Fruit fly (Drosophila melanogaster) whole organism, embryonic: Measurements from ENCODE around the gene e.
A peak's percentile ranks its signal among the peaks of the same experiment; 100 is the strongest.

ENCODE experiments used
- B-H2 ChIP-seq: fragments of 200-800 bp; sonication (Bioruptor generic); optimal IDR thresholded peaks from 2 replicates; lab custom pipeline; 2018; ENCODE audit warnings: missing biosample characterization, mild to moderate bottlenecking, missing genetic modification characterization
- CG10366 ChIP-seq: fragments of 200-800 bp; sonication (Bioruptor generic); IDR thresholded peaks from 2 replicates; pipeline ENCODE4 v1.3.6; 2022; ENCODE audit warnings: missing biosample characterization, missing genetic modification characterization
- CG11247 ChIP-seq: fragments of 200-800 bp; sonication (Bioruptor generic); IDR thresholded peaks from 2 replicates; pipeline ENCODE4 v1.3.6; 2022; ENCODE audit warnings: missing biosample characterization, missing genetic modification characterization
- CG11696 ChIP-seq: fragments of 200-800 bp; sonication (Bioruptor generic); IDR thresholded peaks from 2 replicates; pipeline ENCODE4 v1.3.6; 2022; ENCODE audit warnings: missing biosample characterization, missing genetic modification characterization
- CG13894 ChIP-seq: fragments of 200-800 bp; sonication (Bioruptor generic); optimal IDR thresholded peaks from 3 replicates; lab custom pipeline; 2018; ENCODE audit warnings: missing biosample characterization, mild to moderate bottlenecking, missing genetic modification characterization, moderate library complexity
- CG15011 ChIP-seq: fragments of 200-800 bp; sonication (Bioruptor generic); optimal IDR thresholded peaks from 3 replicates; lab custom pipeline; 2018; ENCODE audit warnings: missing biosample characterization, mild to moderate bottlenecking, missing genetic modification characterization
- CG15479 ChIP-seq: fragments of 200-800 bp; sonication (Bioruptor generic); optimal IDR thresholded peaks from 3 replicates; lab custom pipeline; 2019; ENCODE audit warnings: missing biosample characterization, mild to moderate bottlenecking, missing genetic modification characterization, moderate library complexity
- CG17612 ChIP-seq: fragments of 200-800 bp; sonication (Bioruptor generic); IDR thresholded peaks from 2 replicates; pipeline ENCODE4 v1.3.6; 2022; ENCODE audit warnings: missing biosample characterization, missing genetic modification characterization
- CG18599 ChIP-seq: fragments of 200-800 bp; sonication (Bioruptor generic); optimal IDR thresholded peaks from 3 replicates; lab custom pipeline; 2017; ENCODE audit warnings: missing biosample characterization, missing genetic modification characterization, mild to moderate bottlenecking, moderate library complexity, missing genetic modification reagents
- CG32532 ChIP-seq: fragments of 200-800 bp; sonication (Bioruptor generic); IDR thresholded peaks from 2 replicates; pipeline ENCODE4 v1.3.6; 2022; ENCODE audit warnings: missing biosample characterization, missing genetic modification characterization
- CG7987 ChIP-seq: fragments of 200-800 bp; sonication (Bioruptor generic); optimal IDR thresholded peaks from 2 replicates; lab custom pipeline; 2018; ENCODE audit warnings: missing biosample characterization, mild to moderate bottlenecking, missing genetic modification characterization, moderate library complexity
- CG8290 ChIP-seq, 3 experiments: fragments of 200-800 bp; sonication (Bioruptor generic); optimal IDR thresholded peaks; 2 replicates each; lab custom pipeline; 2016 to 2019; ENCODE audit warnings: missing biosample characterization in 3 of 3, missing genetic modification characterization in 3 of 3, mild to moderate bottlenecking in 2 of 3, moderate library complexity in 1 of 3
- CG9727 ChIP-seq: fragments of 200-800 bp; sonication (Bioruptor generic); optimal IDR thresholded peaks from 3 replicates; lab custom pipeline; 2017; ENCODE audit warnings: missing biosample characterization, mild to moderate bottlenecking, missing genetic modification characterization
- D19A ChIP-seq: fragments of 200-800 bp; optimal IDR thresholded peaks from 3 replicates; lab custom pipeline; 2019; ENCODE audit warnings: missing biosample characterization, mild to moderate bottlenecking, missing genetic modification characterization, moderate library complexity
- Dll ChIP-seq: fragments of 200-800 bp; sonication (Bioruptor generic); IDR thresholded peaks from 4 replicates; pipeline ENCODE4 v1.3.6; 2022; ENCODE audit warnings: missing biosample characterization, missing genetic modification characterization; ENCODE audit not compliant: partially characterized antibody
- Ets65A ChIP-seq: fragments of 200-800 bp; sonication (Bioruptor generic); peaks from one replicate; lab custom pipeline; 2016; ENCODE audit warnings: missing biosample characterization, missing genetic modification characterization
- Fer1 ChIP-seq: fragments of 200-800 bp; sonication (Bioruptor generic); optimal IDR thresholded peaks from 2 replicates; lab custom pipeline; 2017; ENCODE audit warnings: missing biosample characterization, mild to moderate bottlenecking, missing genetic modification characterization
- HLHmδ ChIP-seq: fragments of 200-800 bp; sonication (Bioruptor generic); optimal IDR thresholded peaks from 2 replicates; lab custom pipeline; 2018; ENCODE audit warnings: missing biosample characterization, mild to moderate bottlenecking, missing genetic modification characterization, moderate library complexity
- Mes4 ChIP-seq: fragments of 200-800 bp; sonication (Bioruptor generic); optimal IDR thresholded peaks from 2 replicates; lab custom pipeline; 2016; ENCODE audit warnings: missing biosample characterization, missing genetic modification characterization
- NC2α ChIP-seq: fragments of 200-800 bp; sonication (Bioruptor generic); optimal IDR thresholded peaks from 2 replicates; lab custom pipeline; 2016; ENCODE audit warnings: missing biosample characterization, missing genetic modification characterization
- NK7.1 ChIP-seq: fragments of 200-800 bp; sonication (Bioruptor generic); optimal IDR thresholded peaks from 3 replicates; lab custom pipeline; 2016; ENCODE audit warnings: missing biosample characterization, missing genetic modification characterization
- Nf-YA ChIP-seq: fragments of 200-800 bp; sonication (Bioruptor generic); IDR thresholded peaks from 2 replicates; pipeline ENCODE4 v1.3.6; 2022; ENCODE audit warnings: missing biosample characterization, missing genetic modification characterization
- NfI ChIP-seq: fragments of 200-800 bp; sonication (Bioruptor generic); optimal IDR thresholded peaks from 3 replicates; lab custom pipeline; 2018; ENCODE audit warnings: missing biosample characterization, mild to moderate bottlenecking, missing genetic modification characterization, moderate library complexity
- Side ChIP-seq: fragments of 200-800 bp; sonication (Bioruptor generic); optimal IDR thresholded peaks from 2 replicates; lab custom pipeline; 2016; ENCODE audit warnings: missing biosample characterization, missing genetic modification characterization
- Spps ChIP-seq: fragments of 200-800 bp; sonication (Bioruptor generic); optimal IDR thresholded peaks from 2 replicates; lab custom pipeline; 2018; ENCODE audit warnings: missing biosample characterization, mild to moderate bottlenecking, missing genetic modification characterization
- Tbp ChIP-seq: fragments of >200 bp; optimal IDR thresholded peaks from 2 replicates; lab custom pipeline; 2018; ENCODE audit warnings: missing biosample characterization, missing genetic modification characterization
- Vsx1 ChIP-seq: fragments of 200-800 bp; sonication (Bioruptor generic); optimal IDR thresholded peaks from 2 replicates; lab custom pipeline; 2017; ENCODE audit warnings: missing biosample characterization, mild to moderate bottlenecking, missing genetic modification characterization, missing genetic modification reagents
- Xrp1 ChIP-seq: fragments of 200-800 bp; sonication (Bioruptor generic); IDR thresholded peaks from 2 replicates; pipeline ENCODE4 v1.3.6; 2022; ENCODE audit warnings: missing biosample characterization, missing genetic modification characterization
- ac ChIP-seq: fragments of 200-800 bp; sonication (Bioruptor generic); optimal IDR thresholded peaks from 3 replicates; lab custom pipeline; 2017; ENCODE audit warnings: missing biosample characterization, mild to moderate bottlenecking, missing genetic modification characterization
- amos ChIP-seq: fragments of 200-800 bp; sonication (Bioruptor generic); IDR thresholded peaks from 2 replicates; pipeline ENCODE4 v1.3.6; 2022; ENCODE audit warnings: missing biosample characterization, missing genetic modification characterization; ENCODE audit not compliant: partially characterized antibody
- ash1 ChIP-seq: fragments of 200-800 bp; sonication (Bioruptor generic); optimal IDR thresholded peaks from 2 replicates; lab custom pipeline; 2018; ENCODE audit warnings: missing biosample characterization, mild to moderate bottlenecking, missing genetic modification characterization
- crp ChIP-seq, 2 experiments: fragments of 200-800 bp; sonication (Bioruptor generic); optimal IDR thresholded peaks; 2 replicates in 1 of 2; 3 replicates in 1 of 2; lab custom pipeline; 2017; ENCODE audit warnings: missing biosample characterization in 2 of 2, missing genetic modification characterization in 2 of 2, mild to moderate bottlenecking in 1 of 2, moderate library complexity in 1 of 2
- fd102C ChIP-seq: fragments of 200-800 bp; sonication (Bioruptor generic); optimal IDR thresholded peaks from 2 replicates; lab custom pipeline; 2018; ENCODE audit warnings: missing biosample characterization, mild to moderate bottlenecking, missing genetic modification characterization, moderate library complexity
- gcm2 ChIP-seq: fragments of 200-800 bp; sonication (Bioruptor generic); optimal IDR thresholded peaks from 2 replicates; lab custom pipeline; 2016; ENCODE audit warnings: missing biosample characterization, missing genetic modification characterization
- gro ChIP-seq: fragments of 200-800 bp; sonication (Bioruptor generic); optimal IDR thresholded peaks from 2 replicates; lab custom pipeline; 2016; ENCODE audit warnings: missing biosample characterization, missing genetic modification characterization
- kni ChIP-seq: fragments of 200-800 bp; sonication (Bioruptor generic); optimal IDR thresholded peaks from 3 replicates; lab custom pipeline; 2017; ENCODE audit warnings: mild to moderate bottlenecking, missing biosample characterization, missing genetic modification reagents, missing genetic modification characterization
- luna ChIP-seq: fragments of 200-800 bp; sonication (Bioruptor generic); optimal IDR thresholded peaks from 2 replicates; lab custom pipeline; 2016; ENCODE audit warnings: missing biosample characterization, missing genetic modification characterization
- mirr ChIP-seq: fragments of 200-800 bp; sonication (Bioruptor generic); optimal IDR thresholded peaks from 3 replicates; lab custom pipeline; 2018; ENCODE audit warnings: missing biosample characterization, mild to moderate bottlenecking, missing genetic modification characterization
- nerfin-1 ChIP-seq: fragments of 200-800 bp; sonication (Bioruptor generic); optimal IDR thresholded peaks from 3 replicates; lab custom pipeline; 2019; ENCODE audit warnings: missing biosample characterization, mild to moderate bottlenecking, missing genetic modification characterization, moderate library complexity
- onecut ChIP-seq: fragments of 200-800 bp; sonication (Bioruptor generic); IDR thresholded peaks from 2 replicates; pipeline ENCODE4 v1.3.6; 2022; ENCODE audit warnings: missing biosample characterization, missing genetic modification characterization
- pros ChIP-seq: fragments of 200-800 bp; sonication (Bioruptor generic); optimal IDR thresholded peaks from 3 replicates; lab custom pipeline; 2019; ENCODE audit warnings: missing biosample characterization, mild to moderate bottlenecking, missing genetic modification characterization, moderate library complexity
- sens-2 ChIP-seq: fragments of 200-800 bp; sonication (Bioruptor generic); IDR thresholded peaks from 2 replicates; pipeline ENCODE4 v1.3.6; 2022; ENCODE audit warnings: missing biosample characterization, missing genetic modification characterization
- sim ChIP-seq: fragments of 200-800 bp; sonication (Bioruptor generic); IDR thresholded peaks from 2 replicates; pipeline ENCODE4 v1.3.6; 2022; ENCODE audit warnings: missing biosample characterization, missing genetic modification characterization
- so ChIP-seq: fragments of 200-800 bp; sonication (Bioruptor generic); IDR thresholded peaks from 3 replicates; pipeline ENCODE4 v1.3.6; 2022; ENCODE audit warnings: missing biosample characterization, missing genetic modification characterization
- stc ChIP-seq: fragments of 200-800 bp; sonication (Bioruptor generic); IDR thresholded peaks from 2 replicates; pipeline ENCODE4 v1.3.6; 2022; ENCODE audit warnings: missing biosample characterization, missing genetic modification characterization
- ttk ChIP-seq: fragments of 200-800 bp; sonication (Bioruptor generic); IDR thresholded peaks from 2 replicates; pipeline ENCODE4 v2.1.2; 2022; ENCODE audit warnings: missing biosample characterization, missing genetic modification characterization
- vnd ChIP-seq: fragments of 200-800 bp; sonication (Bioruptor generic); IDR thresholded peaks from 3 replicates; pipeline ENCODE4 v1.3.6; 2022; ENCODE audit warnings: missing biosample characterization, missing genetic modification characterization; ENCODE audit not compliant: partially characterized antibody
- vvl ChIP-seq: fragments of 200-800 bp; sonication (Bioruptor generic); IDR thresholded peaks from 2 replicates; pipeline ENCODE4 v1.3.6; 2022; ENCODE audit warnings: missing biosample characterization, missing genetic modification characterization

e gene

dm6 chr3R:21203660-21204499 lies 33.1 kb downstream of the e start:
- no peak for TF ChIP-seq NC2α (GFP tag; lab: Kevin White, UChicago)
- no peak for TF ChIP-seq Ets65A (GFP tag; lab: Kevin White, UChicago)
- TF ChIP-seq gro (GFP tag; lab: Kevin White, UChicago): no peak
- no peak for TF ChIP-seq CG8290 (GFP tag; optimal IDR thresholded peaks at IDR 0.05; lab: Kevin White, UChicago)
- TF ChIP-seq CG8290 (tag; optimal IDR thresholded peaks at IDR 0.05; lab: Kevin White, UChicago): peak in 1 of 2 experiments; percentile 97
- peak; percentile 66 for TF ChIP-seq Spps (tag; lab: Kevin White, UChicago)
- no peak for TF ChIP-seq CG17612 (GFP tag; lab: Robert Waterston, UW)
- no peak for TF ChIP-seq vnd (GFP tag; lab: Robert Waterston, UW)
- TF ChIP-seq CG15011: no peak
- TF ChIP-seq pros (GFP tag; lab: Kevin White, UChicago): peak; percentile 92
- TF ChIP-seq B-H2: peak; percentile 28
- peak; percentile 97 for TF ChIP-seq D19A (tag; lab: Kevin White, UChicago)
- peak; percentile 74 for TF ChIP-seq sim (GFP tag; lab: Robert Waterston, UW)
- TF ChIP-seq gcm2 (GFP tag; lab: Kevin White, UChicago): no peak
- TF ChIP-seq Side (GFP tag; lab: Kevin White, UChicago): no peak
- TF ChIP-seq ac (GFP tag; lab: Kevin White, UChicago): peak; percentile 50
- TF ChIP-seq Mes4 (GFP tag; lab: Kevin White, UChicago): peak; percentile 9
- TF ChIP-seq HLHmδ (GFP tag; lab: Kevin White, UChicago): peak; percentile 96
- no peak for TF ChIP-seq CG10366 (GFP tag; lab: Robert Waterston, UW)
- no peak for TF ChIP-seq Tbp
- TF ChIP-seq ash1: no peak
- peak; percentile 69 for TF ChIP-seq Fer1 (GFP tag; lab: Kevin White, UChicago)
- TF ChIP-seq stc (GFP tag; lab: Robert Waterston, UW): peak; percentile 50; the same call in 1 of the 2 replicates
- peak; percentile 60 for TF ChIP-seq mirr (GFP tag; lab: Kevin White, UChicago)
- peak; percentile 22; the same call in 1 of the 4 replicates for TF ChIP-seq Dll (GFP tag; lab: Robert Waterston, UW)
- peak; percentile 8 for TF ChIP-seq NfI
- TF ChIP-seq amos: peak; percentile 12; the same call in 1 of the 2 replicates
- TF ChIP-seq crp (GFP tag; optimal IDR thresholded peaks at IDR 0.05; lab: Kevin White, UChicago): no peak
- peak; percentile 22; the same call in 1 of the 2 replicates for TF ChIP-seq CG11247
- peak; percentile 2 for TF ChIP-seq CG15479 (GFP tag; lab: Kevin White, UChicago)
- TF ChIP-seq CG18599 (GFP tag; lab: Kevin White, UChicago): peak; percentile 46
- peak; percentile 79 for TF ChIP-seq Xrp1
- no peak for TF ChIP-seq Nf-YA
- TF ChIP-seq fd102C (GFP tag; lab: Kevin White, UChicago): no peak
- peak; percentile 22; the same call in 1 of the 2 replicates for TF ChIP-seq ttk (GFP tag; lab: Robert Waterston, UW)
- peak; percentile 90 for TF ChIP-seq nerfin-1 (tag; lab: Kevin White, UChicago)
- peak; percentile 49; the same call in 2 of the 3 replicates for TF ChIP-seq so (GFP tag; lab: Robert Waterston, UW)
- TF ChIP-seq CG13894: no peak
- peak; percentile 27; the same call in 1 of the 2 replicates for TF ChIP-seq CG11696 (GFP tag; lab: Robert Waterston, UW)
- TF ChIP-seq vvl (GFP tag; lab: Robert Waterston, UW): peak; percentile 61; the same call in 1 of the 2 replicates
- TF ChIP-seq sens-2 (GFP tag; lab: Robert Waterston, UW): peak; percentile 40; the same call in 1 of the 2 replicates
- TF ChIP-seq onecut (GFP tag; lab: Robert Waterston, UW): peak; percentile 52
- no peak for TF ChIP-seq CG32532
- no peak for TF ChIP-seq CG9727
- TF ChIP-seq kni (GFP tag; lab: Kevin White, UChicago): peak; percentile 99
- no peak for TF ChIP-seq NK7.1 (GFP tag; lab: Kevin White, UChicago)
- TF ChIP-seq luna (GFP tag; lab: Kevin White, UChicago): no peak
- TF ChIP-seq CG7987: peak; percentile 86
- TF ChIP-seq Vsx1 (GFP tag; lab: Kevin White, UChicago): peak; percentile 69
